Worm (Caenorhabditis elegans) whole organism, L4 larva: Measurements from ENCODE around the gene C15H9.11.

Source experiments
- daf-19 ChIP-seq: fragments of 200-800 bp; sonication (Bioruptor generic); conservative IDR thresholded peaks from 2 replicates; pipeline ENCODE4 v1.3.6; 2022; ENCODE audit warnings: missing genetic modification characterization, missing compliant biosample characterization
- nhr-6 ChIP-seq: fragments of 150-350 bp; optimal IDR thresholded peaks from 2 replicates; lab custom pipeline; 2014; ENCODE audit warnings: missing biosample characterization, missing genetic modification characterization
- snpc-4 ChIP-seq: fragments of 150-350 bp; optimal IDR thresholded peaks from 2 replicates; lab custom pipeline; 2014; ENCODE audit warnings: missing biosample characterization, missing genetic modification characterization
- tra-1 ChIP-seq: fragments of 200-800 bp; sonication (Bioruptor generic); IDR thresholded peaks from 2 replicates; pipeline ENCODE4 v1.3.6; 2022; ENCODE audit warnings: missing genetic modification reagents, missing genetic modification characterization, missing compliant biosample characterization

ce11 chrX:6150449-6150848 is 47.3 kb upstream of the C15H9.11 start, which contains the start of gene tag-275:
- no peak for TF ChIP-seq tra-1 (GFP tag; lab: Robert Waterston, UW)
- no peak for TF ChIP-seq daf-19 (GFP tag; lab: Robert Waterston, UW)
- TF ChIP-seq nhr-6 (tag; lab: Kevin White, UChicago), result no peak
- no peak for TF ChIP-seq snpc-4
